Worm (Caenorhabditis elegans) whole organism, early embryonic: ENCODE results near the gene C17E7.12.

ENCODE experiments used
- ama-1 ChIP-seq: fragments of 150-350 bp; optimal IDR thresholded peaks from 2 replicates; lab custom pipeline; 2014
- hmg-4 ChIP-seq: fragments of 200-800 bp; sonication (Bioruptor generic); optimal IDR thresholded peaks from 2 replicates; lab custom pipeline; 2018; ENCODE audit warnings: mild to moderate bottlenecking, missing genetic modification characterization, missing compliant biosample characterization
- scrt-1 ChIP-seq: fragments of 200-800 bp; sonication (Bioruptor generic); IDR thresholded peaks from 2 replicates; pipeline ENCODE4 v1.3.6; 2022; ENCODE audit warnings: missing genetic modification characterization, missing compliant biosample characterization
- tra-4 ChIP-seq: sonication (generic microtip); optimal IDR thresholded peaks from 2 replicates; lab custom pipeline; 2017; ENCODE audit warnings: missing genetic modification characterization, missing compliant biosample characterization

DNA sequence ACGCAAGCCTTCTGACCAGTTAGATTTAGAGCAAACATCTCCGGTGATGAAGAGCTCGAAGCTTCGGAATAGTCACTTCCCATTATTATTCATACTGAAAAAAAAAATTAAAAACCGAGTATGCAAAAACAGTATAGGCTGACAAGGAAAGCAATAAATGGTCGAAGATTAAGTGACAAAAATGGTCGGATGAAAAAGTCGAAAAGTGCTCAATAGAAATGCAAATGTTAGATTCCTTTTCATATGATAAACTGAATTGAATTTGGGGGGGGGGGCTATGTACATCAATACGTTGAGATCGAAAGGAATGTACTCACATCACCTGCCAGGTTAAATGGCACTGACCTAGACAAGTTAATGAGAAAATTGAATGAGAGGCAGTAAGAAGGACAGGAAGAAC, 29.0 kb downstream of the C17E7.12 start, which contains the start of gene nhr-187:
- TF ChIP-seq scrt-1 (GFP tag; lab: Robert Waterston, UW) (no peak), tra-4 (tag; lab: Kevin White, UChicago) (no peak), hmg-4 (GFP tag; lab: Kevin White, UChicago) (no peak), ama-1 (lab: Kevin White, UChicago) (no peak)
